Worm (Caenorhabditis elegans): ENCODE data around the gene Y75B8A.6.

Y75B8A.6 gene

ce11 chrIII:12149958-12150357, 19.8 kb upstream of the Y75B8A.6 start:
- TF ChIP-seq F13H6.1 (tag; optimal IDR thresholded peaks at IDR 0.05) (peak; percentile 69), gmeb-1 (tag; optimal IDR thresholded peaks at IDR 0.05) (no peak)

- TF ChIP-seq lin-11 (tag; optimal IDR thresholded peaks at IDR 0.05) (no peak), blmp-1 (tag; optimal IDR thresholded peaks at IDR 0.05; ENCODE audit: insufficient read depth) (no peak), sma-3 (GFP tag; optimal IDR thresholded peaks at IDR 0.05) (no peak), ztf-11 (tag; optimal IDR thresholded peaks at IDR 0.05) (no peak), ceh-82 (tag; optimal IDR thresholded peaks at IDR 0.05) (no peak), nhr-25 (tag; optimal IDR thresholded peaks at IDR 0.05) (no peak), nhr-23 (tag; optimal IDR thresholded peaks at IDR 0.05) (no peak), nhr-129 (tag; optimal IDR thresholded peaks at IDR 0.05) (no peak)
These were observed 13.6 kb upstream of the Y75B8A.6 start for ce11 chrIII:12143792-12144191.

- TF ChIP-seq peb-1 (tag; optimal IDR thresholded peaks at IDR 0.05) (no peak), nhr-77 (tag; optimal IDR thresholded peaks at IDR 0.05) (no peak), nhr-237 (tag; optimal IDR thresholded peaks at IDR 0.05) (no peak)
These were observed 12.4 kb upstream of the Y75B8A.6 start for ce11 chrIII:12142419-12143107.

- TF ChIP-seq nhr-10 (tag; optimal IDR thresholded peaks at IDR 0.05) (no peak), dmd-4 (tag; optimal IDR thresholded peaks at IDR 0.05) (no peak), nhr-25 (tag; optimal IDR thresholded peaks at IDR 0.05) (no peak), skn-1 (tag; optimal IDR thresholded peaks at IDR 0.05) (no peak), blmp-1 (tag; optimal IDR thresholded peaks at IDR 0.05; ENCODE audit: insufficient read depth) (no peak), mdl-1 (tag; optimal IDR thresholded peaks at IDR 0.05) (no peak), nhr-11 (tag; optimal IDR thresholded peaks at IDR 0.05) (no peak), aly-2 (tag; optimal IDR thresholded peaks at IDR 0.05) (no peak), nhr-237 (tag; optimal IDR thresholded peaks at IDR 0.05) (no peak), ztf-1 (GFP tag; conservative IDR thresholded peaks at IDR 0.05) (no peak)
These were observed 9.3 kb upstream of the Y75B8A.6 start for ce11 chrIII:12139471-12139870.

ce11 chrIII:12138235-12138634, 8.1 kb upstream of the Y75B8A.6 start:
- TF ChIP-seq crh-2 (tag; optimal IDR thresholded peaks at IDR 0.05), result peak; percentile 21
- TF ChIP-seq gmeb-1 (tag; optimal IDR thresholded peaks at IDR 0.05), result peak; percentile 9
- no peak for TF ChIP-seq mbf-1 (tag; optimal IDR thresholded peaks at IDR 0.05)
- TF ChIP-seq C34F6.9 (tag; optimal IDR thresholded peaks at IDR 0.05), result no peak
- TF ChIP-seq sma-3 (GFP tag; optimal IDR thresholded peaks at IDR 0.05), result no peak
- TF ChIP-seq ztf-1 (GFP tag; conservative IDR thresholded peaks at IDR 0.05), result no peak
- TF ChIP-seq fos-1 (tag; optimal IDR thresholded peaks at IDR 0.05), result peak; percentile 90

ce11 chrIII:12137515-12137914, 7.4 kb upstream of the Y75B8A.6 start:
- TF ChIP-seq nhr-77 (tag; optimal IDR thresholded peaks at IDR 0.05) (no peak), ztf-11 (tag; optimal IDR thresholded peaks at IDR 0.05) (no peak), ceh-16 (tag; optimal IDR thresholded peaks at IDR 0.05) (no peak), nhr-129 (tag; optimal IDR thresholded peaks at IDR 0.05) (no peak), mbf-1 (tag; optimal IDR thresholded peaks at IDR 0.05) (no peak), unc-39 (tag; optimal IDR thresholded peaks at IDR 0.05) (no peak)

ce11 chrIII:12137095-12137494, 7.0 kb upstream of the Y75B8A.6 start:
- TF ChIP-seq lsy-2 (tag; optimal IDR thresholded peaks at IDR 0.05) (peak in 1 of 2 experiments; percentile 20), mab-5 (tag; optimal IDR thresholded peaks at IDR 0.05) (peak; percentile 58), skn-1 (tag; optimal IDR thresholded peaks at IDR 0.05) (no peak), C34F6.9 (tag; optimal IDR thresholded peaks at IDR 0.05) (peak; percentile 45), unc-39 (tag; optimal IDR thresholded peaks at IDR 0.05) (no peak), sma-9 (GFP tag; optimal IDR thresholded peaks at IDR 0.05) (peak; percentile 18), sma-9 (tag; optimal IDR thresholded peaks at IDR 0.05) (no peak)
